Worm (Caenorhabditis elegans): ENCODE results near the gene C48B4.7.

C48B4.7 gene

ce11 chrIII:9525252-9525651, 34.0 kb downstream of the C48B4.7 start, which contains the start of gene trpp-3:
trpp-3 (plus strand) TSS chrIII:9525552.
- TF ChIP-seq K09A11.1 (tag; optimal IDR thresholded peaks at IDR 0.05; ENCODE audit: insufficient read depth) (no peak), fkh-10 (GFP tag; optimal IDR thresholded peaks at IDR 0.05) (no peak), ceh-6 (GFP tag; optimal IDR thresholded peaks at IDR 0.05) (no peak), odd-2 (tag; optimal IDR thresholded peaks at IDR 0.05) (no peak), K02D7.2 (tag; optimal IDR thresholded peaks at IDR 0.05) (no peak), ceh-34 (tag; optimal IDR thresholded peaks at IDR 0.05) (no peak), nfya-1 (tag; optimal IDR thresholded peaks at IDR 0.05) (no peak), unc-55 (GFP tag; optimal IDR thresholded peaks at IDR 0.05) (no peak), pat-9 (tag; optimal IDR thresholded peaks at IDR 0.05) (no peak), pqm-1 (tag; optimal IDR thresholded peaks at IDR 0.05) (no peak), ceh-9 (tag; optimal IDR thresholded peaks at IDR 0.05) (no peak), C08G9.2 (tag; optimal IDR thresholded peaks at IDR 0.05) (no peak), sox-4 (tag; optimal IDR thresholded peaks at IDR 0.05) (no peak), ceh-45 (GFP tag; IDR thresholded peaks at IDR 0.05) (no peak), ref-2 (tag; optimal IDR thresholded peaks at IDR 0.05) (no peak), hlh-30 (tag; optimal IDR thresholded peaks at IDR 0.05; ENCODE audit: insufficient read depth) (no peak), pha-2 (tag; optimal IDR thresholded peaks at IDR 0.05) (no peak)

DNA sequence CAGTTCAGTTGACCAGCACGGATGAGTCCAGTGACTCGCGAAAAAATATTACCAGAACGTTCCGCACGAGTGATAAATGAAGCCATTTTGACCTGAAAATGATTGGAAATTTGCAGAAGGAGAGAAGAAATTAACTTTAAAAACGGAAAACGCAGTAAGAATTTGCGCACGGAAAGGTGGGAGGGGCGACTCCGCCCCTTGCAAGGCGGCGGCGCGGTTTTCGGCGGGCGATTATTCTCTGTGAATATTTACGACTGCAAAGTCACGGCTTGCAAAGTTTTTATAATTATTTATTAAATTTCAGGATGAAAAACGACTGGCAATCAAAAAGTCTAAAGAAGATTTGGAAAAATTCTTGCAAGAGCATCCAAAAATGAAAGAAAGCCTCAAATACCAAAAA, 35.6 kb downstream of the C48B4.7 start, which contains the start of gene mrps-23:
mrps-23 (minus strand) TSS at position 92 of the 400 bp plus-strand sequence.
- no peak for TF ChIP-seq hlh-6 (tag; optimal IDR thresholded peaks at IDR 0.05)
- TF ChIP-seq mec-3 (tag; optimal IDR thresholded peaks at IDR 0.05; ENCODE audit: borderline replicate concordance), result no peak
- TF ChIP-seq pqm-1 (tag; optimal IDR thresholded peaks at IDR 0.05), result no peak
- TF ChIP-seq lim-6 (tag; optimal IDR thresholded peaks at IDR 0.05), result no peak
- peak; percentile 16 for TF ChIP-seq ceh-18 (tag; optimal IDR thresholded peaks at IDR 0.05)
- TF ChIP-seq nfya-1 (tag; optimal IDR thresholded peaks at IDR 0.05), result peak; percentile 11
- TF ChIP-seq fax-1 (tag; optimal IDR thresholded peaks at IDR 0.05), result no peak
- peak; percentile 6 for TF ChIP-seq unc-42 (tag; optimal IDR thresholded peaks at IDR 0.05)

ce11 chrIII:9521410-9522090, 37.7 kb downstream of the C48B4.7 start, which contains the start of the genes clu-1 and prp-40:
clu-1 (minus strand) TSS chrIII:9521460.
prp-40 (plus strand) TSS chrIII:9522075.
- TF ChIP-seq F13H6.1 (tag; optimal IDR thresholded peaks at IDR 0.05) (no peak), eyg-1 (tag; optimal IDR thresholded peaks at IDR 0.05) (no peak), T23F11.4 (GFP tag; optimal IDR thresholded peaks at IDR 0.05) (no peak), hlh-6 (tag; optimal IDR thresholded peaks at IDR 0.05) (no peak), ceh-14 (tag; optimal IDR thresholded peaks at IDR 0.05) (no peak), hlh-8 (tag; optimal IDR thresholded peaks at IDR 0.05) (no peak), syd-9 (tag; optimal IDR thresholded peaks at IDR 0.05) (no peak), dve-1 (tag; optimal IDR thresholded peaks at IDR 0.05) (no peak), ama-1 (optimal IDR thresholded peaks at IDR 0.05) (no peak), ceh-45 (GFP tag; IDR thresholded peaks at IDR 0.05) (no peak), pqm-1 (tag; optimal IDR thresholded peaks at IDR 0.05) (no peak), ceh-2 (tag; optimal IDR thresholded peaks at IDR 0.05) (no peak), sox-4 (tag; optimal IDR thresholded peaks at IDR 0.05) (no peak), ceh-19 (GFP tag; optimal IDR thresholded peaks at IDR 0.05) (no peak), mec-3 (tag; optimal IDR thresholded peaks at IDR 0.05; ENCODE audit: borderline replicate concordance) (no peak), ceh-22 (tag; optimal IDR thresholded peaks at IDR 0.05) (no peak), C08G9.2 (tag; optimal IDR thresholded peaks at IDR 0.05) (no peak), C38D4.7 (GFP tag; optimal IDR thresholded peaks at IDR 0.05) (no peak), lin-11 (tag; optimal IDR thresholded peaks at IDR 0.05) (no peak), tbx-2 (tag; optimal IDR thresholded peaks at IDR 0.05) (peak; percentile 61), odd-2 (tag; optimal IDR thresholded peaks at IDR 0.05) (no peak), unc-55 (GFP tag; optimal IDR thresholded peaks at IDR 0.05) (peak; percentile 56), pat-9 (tag; optimal IDR thresholded peaks at IDR 0.05) (no peak), pag-3 (tag; optimal IDR thresholded peaks at IDR 0.05; ENCODE audit: borderline replicate concordance) (no peak), ceh-6 (GFP tag; optimal IDR thresholded peaks at IDR 0.05) (no peak), unc-3 (GFP tag; conservative IDR thresholded peaks at IDR 0.05) (no peak), unc-3 (tag; optimal IDR thresholded peaks at IDR 0.05) (no peak), gmeb-2 (tag; optimal IDR thresholded peaks at IDR 0.05) (no peak), ztf-16 (tag; optimal IDR thresholded peaks at IDR 0.05) (no peak), K09A11.1 (tag; optimal IDR thresholded peaks at IDR 0.05; ENCODE audit: insufficient read depth) (no peak), elt-4 (tag; optimal IDR thresholded peaks at IDR 0.05) (no peak), ceh-34 (tag; optimal IDR thresholded peaks at IDR 0.05) (peak; percentile 5), K02D7.2 (tag; optimal IDR thresholded peaks at IDR 0.05) (no peak), ets-4 (tag; optimal IDR thresholded peaks at IDR 0.05) (no peak), fkh-6 (tag; optimal IDR thresholded peaks at IDR 0.05) (no peak), fkh-10 (GFP tag; optimal IDR thresholded peaks at IDR 0.05) (no peak), unc-42 (tag; optimal IDR thresholded peaks at IDR 0.05) (peak; percentile 75)

Data from whole organism, late embryonic.